Fruit fly (Drosophila melanogaster): ENCODE measurements around the gene CG14613.

DNA sequence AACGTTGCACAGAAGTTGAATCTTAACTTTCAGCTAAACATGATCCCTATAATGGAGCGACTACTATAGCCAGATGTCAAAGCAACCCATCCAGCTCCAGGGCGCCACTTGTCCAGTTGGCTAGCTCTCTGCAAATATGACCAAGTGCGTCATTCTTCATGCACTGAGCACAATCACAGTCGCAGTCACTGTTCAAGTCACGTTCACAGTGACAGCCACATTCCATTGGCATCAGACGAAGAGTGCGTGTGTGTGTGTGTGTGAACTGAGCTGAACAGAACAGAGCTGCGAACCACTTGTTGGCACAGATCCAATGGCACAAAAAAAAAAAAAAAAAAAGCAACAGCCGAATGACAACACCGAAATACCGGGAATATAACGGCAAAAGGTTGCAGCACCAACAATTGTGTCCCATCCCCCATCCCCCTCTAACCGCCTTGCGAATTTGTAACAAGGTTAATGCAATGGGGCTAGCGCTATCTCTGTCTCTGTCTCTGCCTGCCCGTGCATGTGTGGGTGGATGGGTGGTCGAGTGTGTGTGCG is 10.5 kb downstream of the CG14613 start:
- TF ChIP-seq dac (GFP tag; optimal IDR thresholded peaks at IDR 0.05) (no peak), CG1621 (tag; optimal IDR thresholded peaks at IDR 0.05) (no peak)
